Fruit fly (Drosophila melanogaster) whole organism, embryonic: ENCODE data around the gene CG6738.

Experiments used
- BEAF-32 ChIP-seq: fragments of 200-800 bp; sonication (Bioruptor generic); optimal IDR thresholded peaks from 3 replicates; lab custom pipeline; 2017; ENCODE audit warnings: missing biosample characterization, missing genetic modification characterization, mild to moderate bottlenecking, moderate library complexity, missing genetic modification reagents
- C15 ChIP-seq: fragments of 200-800 bp; sonication (Bioruptor generic); IDR thresholded peaks from 3 replicates; pipeline ENCODE4 v1.3.6; 2022; ENCODE audit warnings: missing biosample characterization, missing genetic modification characterization
- CG10462 ChIP-seq: fragments of 200-800 bp; sonication (Bioruptor generic); optimal IDR thresholded peaks from 2 replicates; lab custom pipeline; 2016; ENCODE audit warnings: missing biosample characterization, missing genetic modification characterization
- CG10979 ChIP-seq: fragments of 200-800 bp; sonication (Bioruptor generic); optimal IDR thresholded peaks from 2 replicates; lab custom pipeline; 2018; ENCODE audit warnings: missing biosample characterization, mild to moderate bottlenecking, missing genetic modification characterization, moderate library complexity
- CG11560 ChIP-seq: fragments of 200-800 bp; sonication (Bioruptor generic); IDR thresholded peaks from 3 replicates; pipeline ENCODE4 v1.3.6; 2022; ENCODE audit warnings: missing biosample characterization, missing genetic modification characterization
- CG12391 ChIP-seq: fragments of 200-800 bp; sonication (Bioruptor generic); optimal IDR thresholded peaks from 3 replicates; lab custom pipeline; 2018; ENCODE audit warnings: missing biosample characterization, mild to moderate bottlenecking, missing genetic modification characterization, moderate library complexity
- CG12659 ChIP-seq: fragments of 200-800 bp; sonication (Bioruptor generic); optimal IDR thresholded peaks from 3 replicates; lab custom pipeline; 2017; ENCODE audit warnings: mild to moderate bottlenecking, missing biosample characterization, missing genetic modification reagents, missing genetic modification characterization
- CG15696 ChIP-seq: fragments of 200-800 bp; sonication (Bioruptor generic); optimal IDR thresholded peaks from 2 replicates; lab custom pipeline; 2019; ENCODE audit warnings: missing biosample characterization, mild to moderate bottlenecking, missing genetic modification characterization, moderate library complexity
- CG16813 ChIP-seq: fragments of 200-800 bp; sonication (Bioruptor generic); IDR thresholded peaks from 3 replicates; pipeline ENCODE4 v1.3.6; 2022; ENCODE audit warnings: missing biosample characterization, missing genetic modification characterization; ENCODE audit not compliant: partially characterized antibody
- CG17385 ChIP-seq: fragments of 200-800 bp; sonication (Bioruptor generic); optimal IDR thresholded peaks from 3 replicates; lab custom pipeline; 2018; ENCODE audit warnings: missing biosample characterization, mild to moderate bottlenecking, missing genetic modification characterization
- CG2712 ChIP-seq: fragments of 200-800 bp; optimal IDR thresholded peaks from 3 replicates; lab custom pipeline; 2019; ENCODE audit warnings: missing biosample characterization, mild to moderate bottlenecking, missing genetic modification characterization, moderate library complexity
- CG30403 ChIP-seq: fragments of 200-800 bp; sonication (Bioruptor generic); optimal IDR thresholded peaks from 3 replicates; lab custom pipeline; 2016; ENCODE audit warnings: missing biosample characterization, missing genetic modification characterization
- CG34224 ChIP-seq: fragments of 200-800 bp; sonication (Bioruptor generic); IDR thresholded peaks from 3 replicates; pipeline ENCODE4 v1.3.6; 2022; ENCODE audit warnings: missing biosample characterization, missing genetic modification characterization; ENCODE audit not compliant: partially characterized antibody
- CG43689 ChIP-seq: fragments of 200-800 bp; sonication (Bioruptor generic); IDR thresholded peaks from 2 replicates; pipeline ENCODE4 v1.3.6; 2022; ENCODE audit warnings: missing biosample characterization, missing genetic modification characterization
- CG4617 ChIP-seq: fragments of 200-800 bp; sonication (Bioruptor generic); optimal IDR thresholded peaks from 3 replicates; lab custom pipeline; 2016; ENCODE audit warnings: missing biosample characterization, missing genetic modification characterization, borderline replicate concordance
- CG4820 ChIP-seq: fragments of 200-800 bp; sonication (Bioruptor generic); optimal IDR thresholded peaks from 3 replicates; lab custom pipeline; 2016; ENCODE audit warnings: missing biosample characterization, missing genetic modification characterization
- CG6254 ChIP-seq: fragments of 200-800 bp; sonication (Bioruptor generic); optimal IDR thresholded peaks from 3 replicates; lab custom pipeline; 2017; ENCODE audit warnings: mild to moderate bottlenecking, missing biosample characterization, missing genetic modification reagents, missing genetic modification characterization
- CG6791 ChIP-seq: fragments of 200-800 bp; sonication (Bioruptor generic); IDR thresholded peaks from 3 replicates; pipeline ENCODE4 v1.3.6; 2022; ENCODE audit warnings: missing biosample characterization, missing genetic modification characterization; ENCODE audit not compliant: partially characterized antibody
- CG8924 ChIP-seq: fragments of 200-800 bp; optimal IDR thresholded peaks from 3 replicates; lab custom pipeline; 2019; ENCODE audit warnings: missing biosample characterization, mild to moderate bottlenecking, missing genetic modification characterization, moderate library complexity
- CHES-1-like ChIP-seq: fragments of 200-800 bp; sonication (Bioruptor generic); optimal IDR thresholded peaks from 2 replicates; lab custom pipeline; 2016; ENCODE audit warnings: missing biosample characterization, missing genetic modification characterization
- Doc3 ChIP-seq: fragments of 200-800 bp; sonication (Bioruptor generic); IDR thresholded peaks from 3 replicates; pipeline ENCODE4 v1.3.6; 2022; ENCODE audit warnings: missing biosample characterization, missing genetic modification characterization; ENCODE audit not compliant: partially characterized antibody
- Dref ChIP-seq: fragments of 200-800 bp; sonication (Bioruptor generic); IDR thresholded peaks from 2 replicates; pipeline ENCODE4 v1.3.6; 2022; ENCODE audit warnings: missing biosample characterization, missing genetic modification characterization
- ERR ChIP-seq: fragments of 200-800 bp; sonication (Bioruptor generic); optimal IDR thresholded peaks from 2 replicates; lab custom pipeline; 2016; ENCODE audit warnings: missing biosample characterization, missing genetic modification characterization
- Fer2 ChIP-seq: fragments of 200-800 bp; sonication (Bioruptor generic); optimal IDR thresholded peaks from 2 replicates; lab custom pipeline; 2018; ENCODE audit warnings: missing biosample characterization, mild to moderate bottlenecking, missing genetic modification characterization, moderate library complexity
- H15 ChIP-seq: fragments of 200-800 bp; sonication (Bioruptor generic); IDR thresholded peaks from 3 replicates; pipeline ENCODE4 v1.3.6; 2022; ENCODE audit warnings: missing biosample characterization, missing genetic modification characterization
- HLH4C ChIP-seq: fragments of 200-800 bp; sonication (Bioruptor generic); IDR thresholded peaks from 3 replicates; pipeline ENCODE4 v1.3.6; 2022; ENCODE audit warnings: missing biosample characterization, missing genetic modification characterization; ENCODE audit not compliant: partially characterized antibody
- HmgZ ChIP-seq: fragments of 200-800 bp; sonication (Bioruptor generic); optimal IDR thresholded peaks from 2 replicates; lab custom pipeline; 2018; ENCODE audit warnings: missing biosample characterization, mild to moderate bottlenecking, missing genetic modification characterization
- Mrtf ChIP-seq: fragments of 200-800 bp; sonication (Bioruptor generic); IDR thresholded peaks from 3 replicates; pipeline ENCODE4 v1.3.6; 2022; ENCODE audit warnings: missing biosample characterization, missing genetic modification characterization
- Opbp ChIP-seq: fragments of 200-800 bp; sonication (Bioruptor generic); IDR thresholded peaks from 3 replicates; pipeline ENCODE4 v1.3.6; 2022; ENCODE audit warnings: missing biosample characterization, missing genetic modification characterization; ENCODE audit not compliant: partially characterized antibody
- Pdp1 ChIP-seq, 2 experiments: fragments of 200-800 bp; sonication (Bioruptor generic); optimal IDR thresholded peaks; 3 replicates each; lab custom pipeline; 2016; ENCODE audit warnings: missing biosample characterization in 2 of 2, missing genetic modification characterization in 2 of 2, mild to moderate bottlenecking in 1 of 2, moderate library complexity in 1 of 2
- Scr ChIP-seq: fragments of 200-800 bp; sonication (Bioruptor generic); IDR thresholded peaks from 2 replicates; pipeline ENCODE4 v1.3.6; 2022; ENCODE audit warnings: missing biosample characterization, missing genetic modification characterization; ENCODE audit not compliant: partially characterized antibody
- bbx ChIP-seq: fragments of 200-800 bp; sonication (Bioruptor generic); IDR thresholded peaks from 2 replicates; pipeline ENCODE4 v1.3.6; 2022; ENCODE audit warnings: missing biosample characterization, missing genetic modification characterization; ENCODE audit not compliant: partially characterized antibody
- bowl ChIP-seq: fragments of 200-800 bp; sonication (Bioruptor generic); IDR thresholded peaks from 2 replicates; pipeline ENCODE4 v1.3.6; 2022; ENCODE audit warnings: missing biosample characterization, missing genetic modification characterization
- chn ChIP-seq: fragments of 200-800 bp; sonication (Bioruptor generic); optimal IDR thresholded peaks from 2 replicates; lab custom pipeline; 2016; ENCODE audit warnings: missing biosample characterization, missing genetic modification characterization
- crc ChIP-seq: fragments of 200-800 bp; sonication (Bioruptor generic); optimal IDR thresholded peaks from 2 replicates; lab custom pipeline; 2016; ENCODE audit warnings: missing biosample characterization, missing genetic modification characterization
- da ChIP-seq: fragments of 200-800 bp; sonication (Bioruptor generic); optimal IDR thresholded peaks from 2 replicates; lab custom pipeline; 2016; ENCODE audit warnings: missing biosample characterization, missing genetic modification characterization
- emc ChIP-seq: fragments of 200-800 bp; sonication (Bioruptor generic); optimal IDR thresholded peaks from 2 replicates; lab custom pipeline; 2016; ENCODE audit warnings: missing biosample characterization, missing genetic modification characterization
- ind ChIP-seq: fragments of 200-800 bp; sonication (Bioruptor generic); optimal IDR thresholded peaks from 3 replicates; lab custom pipeline; 2016; ENCODE audit warnings: missing biosample characterization, missing genetic modification characterization
- luna ChIP-seq: fragments of 200-800 bp; sonication (Bioruptor generic); optimal IDR thresholded peaks from 2 replicates; lab custom pipeline; 2016; ENCODE audit warnings: missing biosample characterization, missing genetic modification characterization
- mld ChIP-seq: fragments of 200-800 bp; sonication (Bioruptor generic); IDR thresholded peaks from 3 replicates; pipeline ENCODE4 v1.3.6; 2022; ENCODE audit warnings: missing biosample characterization, missing genetic modification characterization; ENCODE audit not compliant: partially characterized antibody
- nerfin-2 ChIP-seq: fragments of 200-800 bp; sonication (Bioruptor generic); IDR thresholded peaks from 2 replicates; pipeline ENCODE4 v1.3.6; 2022; ENCODE audit warnings: missing biosample characterization, missing genetic modification characterization; ENCODE audit not compliant: partially characterized antibody
- sisA ChIP-seq: fragments of 200-800 bp; sonication (Bioruptor generic); IDR thresholded peaks from 2 replicates; pipeline ENCODE4 v1.3.6; 2022; ENCODE audit warnings: missing biosample characterization, missing genetic modification characterization
- ssp ChIP-seq: fragments of 200-800 bp; sonication (Bioruptor generic); IDR thresholded peaks from 2 replicates; pipeline ENCODE4 v1.3.6; 2022; ENCODE audit warnings: missing biosample characterization, missing genetic modification characterization
- stwl ChIP-seq: fragments of 200-800 bp; sonication (Bioruptor generic); optimal IDR thresholded peaks from 3 replicates; lab custom pipeline; 2018; ENCODE audit warnings: missing biosample characterization, mild to moderate bottlenecking, missing genetic modification characterization, moderate library complexity
- tx ChIP-seq: fragments of 200-800 bp; sonication (Bioruptor generic); optimal IDR thresholded peaks from 2 replicates; lab custom pipeline; 2016; ENCODE audit warnings: missing biosample characterization, missing genetic modification characterization
- vnd ChIP-seq: fragments of 200-800 bp; sonication (Bioruptor generic); IDR thresholded peaks from 3 replicates; pipeline ENCODE4 v1.3.6; 2022; ENCODE audit warnings: missing biosample characterization, missing genetic modification characterization; ENCODE audit not compliant: partially characterized antibody
- zfh1 ChIP-seq: fragments of 200-800 bp; sonication (Bioruptor generic); IDR thresholded peaks from 3 replicates; pipeline ENCODE4 v1.3.6; 2022; ENCODE audit warnings: missing biosample characterization, missing genetic modification characterization

Gene CG6738

DNA sequence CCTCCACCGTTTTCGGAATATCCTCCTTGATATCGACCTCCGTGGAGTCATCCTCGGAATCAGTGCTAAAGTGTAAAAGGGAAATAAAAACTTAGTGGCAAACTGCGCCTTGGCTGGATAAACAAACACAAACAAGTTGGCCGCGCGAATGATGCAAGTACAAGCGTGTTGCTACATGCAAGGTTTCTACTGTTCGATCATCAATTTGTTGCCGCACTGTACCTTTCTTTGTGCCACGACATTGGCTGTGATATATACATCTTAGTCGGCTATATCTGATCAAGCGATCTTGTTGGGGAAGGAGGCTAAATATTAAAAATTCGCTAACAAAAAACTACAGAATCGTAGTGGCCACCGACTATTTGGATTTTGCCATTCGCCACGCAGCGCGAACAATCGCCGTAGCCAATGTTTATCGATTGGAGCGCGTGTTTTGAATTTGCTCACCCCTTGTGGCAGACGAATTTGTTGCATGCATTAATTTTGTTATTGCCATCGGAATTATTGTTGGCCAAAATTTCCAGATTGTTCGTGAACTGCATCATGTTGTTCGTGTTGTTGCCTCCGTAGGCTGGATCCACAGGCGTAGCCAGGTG lies 46.1 kb upstream of the CG6738 start (continued):
- TF ChIP-seq HLH4C (GFP tag; lab: Robert Waterston, UW) (0 out of 3 replicates have a peak, but pooled peaks have one; percentile 7), nerfin-2 (no peak), bbx (GFP tag; lab: Robert Waterston, UW) (0 out of 2 replicates have a peak, but pooled peaks have one; percentile 36), CG6791 (GFP tag; lab: Robert Waterston, UW) (peak; percentile 43; the same call in 1 of the 3 replicates), CG34224 (peak; percentile 13; the same call in 1 of the 3 replicates), Scr (peak; percentile 32; the same call in 1 of the 2 replicates), CG43689 (GFP tag; lab: Robert Waterston, UW) (no peak), Doc3 (GFP tag; lab: Robert Waterston, UW) (peak; percentile 16; the same call in 2 of the 3 replicates), CG17385 (GFP tag; lab: Kevin White, UChicago) (no peak), Pdp1 (GFP tag; optimal IDR thresholded peaks at IDR 0.05; lab: Kevin White, UChicago) (peak in 1 of 2 experiments; percentile 39), Opbp (GFP tag; lab: Robert Waterston, UW) (peak; percentile 56; the same call in 2 of the 3 replicates), Dref (GFP tag; lab: Robert Waterston, UW) (peak; percentile 75), Fer2 (tag; lab: Kevin White, UChicago) (no peak), BEAF-32 (GFP tag; lab: Kevin White, UChicago) (peak; percentile 53), CG8924 (tag; lab: Kevin White, UChicago) (no peak), mld (GFP tag; lab: Robert Waterston, UW) (0 out of 3 replicates have a peak, but pooled peaks have one; percentile 24), vnd (0 out of 3 replicates have a peak, but pooled peaks have one; percentile 12), stwl (tag; lab: Kevin White, UChicago) (peak; percentile 4)

DNA sequence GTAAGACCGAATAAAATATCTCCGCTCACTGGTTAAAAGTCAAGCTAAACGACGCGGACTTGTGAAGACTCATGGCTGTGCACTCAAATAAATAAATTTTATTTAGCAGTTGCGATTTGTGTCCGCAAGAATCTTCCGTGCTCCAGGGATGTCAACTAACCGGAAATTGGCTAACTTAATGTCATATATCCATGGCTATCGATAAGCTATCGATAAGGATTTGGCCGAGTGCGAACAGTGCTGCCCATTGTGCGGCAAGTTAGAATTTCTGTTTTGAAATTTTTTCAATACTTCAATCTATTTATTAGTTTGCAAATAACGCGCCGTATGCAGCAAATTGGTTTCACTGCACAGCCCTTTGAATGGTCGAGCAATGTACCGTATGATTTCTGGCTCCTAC lies 45.4 kb upstream of the CG6738 start, which contains the start of gene p53:
Gene p53, minus strand, starts transcription at position 147 of the 400 bp plus-strand sequence.
- TF ChIP-seq sisA (GFP tag; lab: Robert Waterston, UW): peak; percentile 24; the same call in 1 of the 2 replicates
- peak; percentile 49 for TF ChIP-seq CG10979 (tag; lab: Kevin White, UChicago)
- TF ChIP-seq zfh1 (GFP tag; lab: Robert Waterston, UW): peak; percentile 76
- no peak; the same call in 2 of the 3 replicates for TF ChIP-seq CG11560 (tag; lab: Robert Waterston, UW)
- TF ChIP-seq CG2712 (tag; lab: Kevin White, UChicago): peak; percentile 71
- TF ChIP-seq luna (GFP tag; lab: Kevin White, UChicago): peak; percentile 64
- TF ChIP-seq ssp (GFP tag; lab: Robert Waterston, UW): peak; percentile 37; the same call in 1 of the 2 replicates
- TF ChIP-seq CG15696 (tag; lab: Kevin White, UChicago): peak; percentile 6
- TF ChIP-seq da (GFP tag; lab: Kevin White, UChicago): peak; percentile 28
- peak; percentile 64; the same call in 2 of the 3 replicates for TF ChIP-seq H15
- peak; percentile 42; the same call in 1 of the 3 replicates for TF ChIP-seq Mrtf (GFP tag; lab: Robert Waterston, UW)
- TF ChIP-seq ind (GFP tag; lab: Kevin White, UChicago): peak; percentile 33
- peak; percentile 66 for TF ChIP-seq HmgZ
- TF ChIP-seq CG16813: peak; percentile 76
- TF ChIP-seq emc (GFP tag; lab: Kevin White, UChicago): peak; percentile 69
- TF ChIP-seq tx (GFP tag; lab: Kevin White, UChicago): peak; percentile 12
- peak; percentile 40 for TF ChIP-seq CG4820 (GFP tag; lab: Kevin White, UChicago)
- TF ChIP-seq crc (GFP tag; lab: Kevin White, UChicago): peak; percentile 51
- peak; percentile 73 for TF ChIP-seq CG12659 (GFP tag; lab: Kevin White, UChicago)
- peak; percentile 21 for TF ChIP-seq CG4617 (GFP tag; lab: Kevin White, UChicago)
- peak; percentile 62 for TF ChIP-seq CG6254 (GFP tag; lab: Kevin White, UChicago)
- TF ChIP-seq CG10462: no peak
- TF ChIP-seq CG12391 (tag; lab: Kevin White, UChicago): peak; percentile 73
- peak; percentile 65 for TF ChIP-seq chn (GFP tag; lab: Kevin White, UChicago)
- no peak for TF ChIP-seq bowl
- peak; percentile 57 for TF ChIP-seq CG30403 (GFP tag; lab: Kevin White, UChicago)
- TF ChIP-seq C15 (GFP tag; lab: Robert Waterston, UW): 0 out of 3 replicates have a peak, but pooled peaks have one; percentile 27
- TF ChIP-seq CHES-1-like: peak; percentile 68
- TF ChIP-seq ERR (GFP tag; lab: Kevin White, UChicago): peak; percentile 32
